Worm (Caenorhabditis elegans) whole organism, mixed stage, embryonic: Measurements from ENCODE around the gene C24F3.2.

ENCODE experiments used
- blmp-1 ChIP-seq: fragments of 150-350 bp; optimal IDR thresholded peaks from 2 replicates; lab custom pipeline; 2014; ENCODE audit warnings: missing biosample characterization, missing genetic modification characterization
- ces-1 ChIP-seq: fragments of 150-350 bp; optimal IDR thresholded peaks from 2 replicates; lab custom pipeline; 2014; ENCODE audit warnings: missing biosample characterization, missing genetic modification reagents, missing genetic modification characterization
- ham-2 ChIP-seq: fragments of 200-800 bp; sonication (Bioruptor generic); optimal IDR thresholded peaks from 2 replicates; lab custom pipeline; 2018; ENCODE audit warnings: mild to moderate bottlenecking, missing genetic modification characterization, missing compliant biosample characterization
- lin-13 ChIP-seq: fragments of 150-350 bp; optimal IDR thresholded peaks from 2 replicates; lab custom pipeline; 2014; ENCODE audit warnings: missing biosample characterization, missing genetic modification characterization
- lsy-2 ChIP-seq: fragments of 150-350 bp; optimal IDR thresholded peaks from 2 replicates; lab custom pipeline; 2014; ENCODE audit warnings: missing biosample characterization, missing genetic modification characterization
- nhr-12 ChIP-seq: fragments of 150-350 bp; optimal IDR thresholded peaks from 2 replicates; lab custom pipeline; 2014; ENCODE audit warnings: missing biosample characterization, missing genetic modification characterization
- nhr-237 ChIP-seq: fragments of 150-350 bp; optimal IDR thresholded peaks from 2 replicates; lab custom pipeline; 2014; ENCODE audit warnings: missing biosample characterization, missing genetic modification characterization
- nhr-28 ChIP-seq: fragments of 150-350 bp; optimal IDR thresholded peaks from 2 replicates; lab custom pipeline; 2014; ENCODE audit warnings: missing biosample characterization, missing genetic modification characterization
- nhr-76 ChIP-seq: sonication (generic microtip); optimal IDR thresholded peaks from 2 replicates; lab custom pipeline; 2017; ENCODE audit warnings: missing biosample characterization, missing genetic modification characterization
- pha-4 ChIP-seq: fragments of 150-350 bp; optimal IDR thresholded peaks from 2 replicates; lab custom pipeline; 2018; ENCODE audit warnings: missing biosample characterization, missing genetic modification reagents, missing genetic modification characterization
- unc-120 ChIP-seq: sonication (generic microtip); optimal IDR thresholded peaks from 2 replicates; lab custom pipeline; 2017; ENCODE audit warnings: missing genetic modification characterization, missing compliant biosample characterization; ENCODE audit not compliant: poor library complexity, severe bottlenecking
- unc-39 ChIP-seq: fragments of 150-350 bp; optimal IDR thresholded peaks from 2 replicates; lab custom pipeline; 2014; ENCODE audit warnings: missing biosample characterization, missing genetic modification characterization
- unc-62 ChIP-seq: fragments of 150-350 bp; optimal IDR thresholded peaks from 2 replicates; lab custom pipeline; 2014; ENCODE audit warnings: missing biosample characterization, missing genetic modification reagents, missing genetic modification characterization
- ztf-11 ChIP-seq: fragments of 150-350 bp; optimal IDR thresholded peaks from 2 replicates; lab custom pipeline; 2014; ENCODE audit warnings: missing biosample characterization, missing genetic modification characterization

ce11 chrIV:10194345-10194744 is 28.0 kb upstream of the C24F3.2 start, which contains the start of gene ptrg-1:
- TF ChIP-seq blmp-1 (no peak), nhr-12 (no peak), nhr-76 (tag; lab: Kevin White, UChicago) (no peak), pha-4 (no peak), unc-120 (tag; lab: Kevin White, UChicago) (no peak), nhr-237 (tag; lab: Kevin White, UChicago) (no peak), unc-62 (GFP tag; lab: Kevin White, UChicago) (no peak), lsy-2 (no peak), lin-13 (tag; lab: Kevin White, UChicago) (no peak), ces-1 (GFP tag; lab: Kevin White, UChicago) (no peak), nhr-28 (tag; lab: Kevin White, UChicago) (no peak), ham-2 (GFP tag; lab: Kevin White, UChicago) (no peak), ztf-11 (tag; lab: Kevin White, UChicago) (no peak), unc-39 (tag; lab: Kevin White, UChicago) (no peak)
